Fruit fly (Drosophila melanogaster) whole organism, embryonic: ENCODE results near the gene Wdr59.

ENCODE experiments used
- BEAF-32 ChIP-seq: fragments of 200-800 bp; sonication (Bioruptor generic); optimal IDR thresholded peaks from 3 replicates; lab custom pipeline; 2017; ENCODE audit warnings: missing biosample characterization, missing genetic modification characterization, mild to moderate bottlenecking, moderate library complexity, missing genetic modification reagents
- CG10654 ChIP-seq: fragments of 200-800 bp; sonication (Bioruptor generic); optimal IDR thresholded peaks from 2 replicates; lab custom pipeline; 2016; ENCODE audit warnings: missing biosample characterization, missing genetic modification characterization
- CG12744 ChIP-seq: fragments of 200-800 bp; sonication (Bioruptor generic); optimal IDR thresholded peaks from 2 replicates; lab custom pipeline; 2016; ENCODE audit warnings: missing biosample characterization, missing genetic modification characterization
- CG13296 ChIP-seq: fragments of 200-800 bp; sonication (Bioruptor generic); optimal IDR thresholded peaks from 3 replicates; lab custom pipeline; 2018; ENCODE audit warnings: missing biosample characterization, mild to moderate bottlenecking, missing genetic modification characterization
- CG13624 ChIP-seq: fragments of 200-800 bp; sonication (Bioruptor generic); optimal IDR thresholded peaks from 2 replicates; lab custom pipeline; 2016; ENCODE audit warnings: missing biosample characterization, missing genetic modification characterization
- CG14050 ChIP-seq: fragments of 200-800 bp; sonication (Bioruptor generic); IDR thresholded peaks from 3 replicates; pipeline ENCODE4 v1.3.6; 2022; ENCODE audit warnings: missing biosample characterization, missing genetic modification characterization
- CG1603 ChIP-seq: fragments of 200-800 bp; sonication (Bioruptor generic); optimal IDR thresholded peaks from 2 replicates; lab custom pipeline; 2019; ENCODE audit warnings: missing biosample characterization, mild to moderate bottlenecking, missing genetic modification characterization, moderate library complexity
- CG3726 ChIP-seq: fragments of 200-800 bp; sonication (Bioruptor generic); IDR thresholded peaks from 3 replicates; pipeline ENCODE4, ENCODE4 v1.3.6; 2022; ENCODE audit warnings: missing biosample characterization, missing genetic modification characterization
- CG4282 ChIP-seq: fragments of 200-800 bp; sonication (Bioruptor generic); optimal IDR thresholded peaks from 2 replicates; lab custom pipeline; 2016; ENCODE audit warnings: missing biosample characterization, missing genetic modification characterization
- CG4820 ChIP-seq: fragments of 200-800 bp; sonication (Bioruptor generic); optimal IDR thresholded peaks from 3 replicates; lab custom pipeline; 2016; ENCODE audit warnings: missing biosample characterization, missing genetic modification characterization
- CG8359 ChIP-seq: fragments of 200-800 bp; sonication (Bioruptor generic); optimal IDR thresholded peaks from 2 replicates; lab custom pipeline; 2017; ENCODE audit warnings: missing biosample characterization, mild to moderate bottlenecking, missing genetic modification characterization, borderline replicate concordance
- CG8944 ChIP-seq: fragments of 200-800 bp; sonication (Bioruptor generic); optimal IDR thresholded peaks from 3 replicates; lab custom pipeline; 2016; ENCODE audit warnings: missing biosample characterization, missing genetic modification characterization
- CG9797 ChIP-seq: fragments of 200-800 bp; sonication (Bioruptor generic); optimal IDR thresholded peaks from 3 replicates; lab custom pipeline; 2018; ENCODE audit warnings: missing biosample characterization, mild to moderate bottlenecking, missing genetic modification characterization
- CG9876 ChIP-seq: fragments of 200-800 bp; sonication (Bioruptor generic); optimal IDR thresholded peaks from 2 replicates; lab custom pipeline; 2016; ENCODE audit warnings: missing biosample characterization, missing genetic modification characterization
- CTCF ChIP-seq: fragments of 200-800 bp; sonication (Bioruptor generic); optimal IDR thresholded peaks from 2 replicates; lab custom pipeline; 2017; ENCODE audit warnings: missing biosample characterization, mild to moderate bottlenecking, missing genetic modification characterization, moderate library complexity
- Dp ChIP-seq: fragments of 200-800 bp; sonication (Bioruptor generic); optimal IDR thresholded peaks from 2 replicates; lab custom pipeline; 2018; ENCODE audit warnings: missing biosample characterization, mild to moderate bottlenecking, missing genetic modification characterization, moderate library complexity
- Dref ChIP-seq: fragments of 200-800 bp; sonication (Bioruptor generic); IDR thresholded peaks from 2 replicates; pipeline ENCODE4 v1.3.6; 2022; ENCODE audit warnings: missing biosample characterization, missing genetic modification characterization
- HLHmδ ChIP-seq: fragments of 200-800 bp; sonication (Bioruptor generic); optimal IDR thresholded peaks from 2 replicates; lab custom pipeline; 2018; ENCODE audit warnings: missing biosample characterization, mild to moderate bottlenecking, missing genetic modification characterization, moderate library complexity
- Hr39 ChIP-seq: fragments of >200 bp; optimal IDR thresholded peaks from 2 replicates; lab custom pipeline; 2017
- Hr78 ChIP-seq, 2 experiments: fragments of 200-800 bp in 1 of 2; fragments of >200 bp in 1 of 2; sonication (Bioruptor generic) in 1 of 2; optimal IDR thresholded peaks; 2 replicates each; lab custom pipeline; 2017 to 2019; ENCODE audit warnings: missing biosample characterization in 2 of 2, missing genetic modification characterization in 2 of 2, mild to moderate bottlenecking in 1 of 2, moderate library complexity in 1 of 2
- Lhr ChIP-seq: fragments of 200-800 bp; sonication (Bioruptor generic); optimal IDR thresholded peaks from 3 replicates; lab custom pipeline; 2017; ENCODE audit warnings: mild to moderate bottlenecking, missing biosample characterization, missing genetic modification reagents, missing genetic modification characterization
- MBD-R2 ChIP-seq: fragments of 200-800 bp; sonication (Bioruptor generic); IDR thresholded peaks from 2 replicates; pipeline ENCODE4 v1.3.6; 2022; ENCODE audit warnings: missing biosample characterization, missing genetic modification characterization
- Mrtf ChIP-seq: fragments of 200-800 bp; sonication (Bioruptor generic); IDR thresholded peaks from 3 replicates; pipeline ENCODE4 v1.3.6; 2022; ENCODE audit warnings: missing biosample characterization, missing genetic modification characterization
- NK7.1 ChIP-seq: fragments of 200-800 bp; sonication (Bioruptor generic); optimal IDR thresholded peaks from 3 replicates; lab custom pipeline; 2016; ENCODE audit warnings: missing biosample characterization, missing genetic modification characterization
- Ptx1 ChIP-seq: fragments of 200-800 bp; sonication (Bioruptor generic); IDR thresholded peaks from 2 replicates; pipeline ENCODE4 v1.3.6; 2022; ENCODE audit warnings: missing biosample characterization, missing genetic modification characterization
- Ravus ChIP-seq: fragments of 200-800 bp; sonication (Bioruptor generic); IDR thresholded peaks from 2 replicates; pipeline ENCODE4 v1.3.6; 2022; ENCODE audit warnings: missing biosample characterization, missing genetic modification characterization
- Spps ChIP-seq: fragments of 200-800 bp; sonication (Bioruptor generic); optimal IDR thresholded peaks from 2 replicates; lab custom pipeline; 2018; ENCODE audit warnings: missing biosample characterization, mild to moderate bottlenecking, missing genetic modification characterization
- Sry-δ ChIP-seq: fragments of 200-800 bp; sonication (Bioruptor generic); optimal IDR thresholded peaks from 2 replicates; lab custom pipeline; 2016; ENCODE audit warnings: missing biosample characterization, missing genetic modification characterization
- TFAM ChIP-seq: fragments of 200-800 bp; sonication (Bioruptor generic); optimal IDR thresholded peaks from 2 replicates; lab custom pipeline; 2017; ENCODE audit warnings: missing biosample characterization, missing genetic modification characterization, inconsistent platforms
- amos ChIP-seq: fragments of 200-800 bp; sonication (Bioruptor generic); IDR thresholded peaks from 2 replicates; pipeline ENCODE4 v1.3.6; 2022; ENCODE audit warnings: missing biosample characterization, missing genetic modification characterization; ENCODE audit not compliant: partially characterized antibody
- cad ChIP-seq: fragments of >200 bp; optimal IDR thresholded peaks from 2 replicates; lab custom pipeline; 2017; ENCODE audit warnings: missing biosample characterization, missing genetic modification characterization
- cas ChIP-seq: fragments of 200-800 bp; sonication (Bioruptor generic); IDR thresholded peaks from 2 replicates; pipeline ENCODE4 v1.3.6; 2022; ENCODE audit warnings: missing biosample characterization, missing genetic modification characterization
- cato ChIP-seq: fragments of 200-800 bp; sonication (Bioruptor generic); optimal IDR thresholded peaks from 2 replicates; lab custom pipeline; 2016; ENCODE audit warnings: missing biosample characterization, missing genetic modification characterization, borderline replicate concordance
- chn ChIP-seq: fragments of 200-800 bp; sonication (Bioruptor generic); optimal IDR thresholded peaks from 2 replicates; lab custom pipeline; 2016; ENCODE audit warnings: missing biosample characterization, missing genetic modification characterization
- crc ChIP-seq: fragments of 200-800 bp; sonication (Bioruptor generic); optimal IDR thresholded peaks from 2 replicates; lab custom pipeline; 2016; ENCODE audit warnings: missing biosample characterization, missing genetic modification characterization
- dysf ChIP-seq: fragments of 200-800 bp; sonication (Bioruptor generic); IDR thresholded peaks from 3 replicates; pipeline ENCODE4 v1.3.6; 2022; ENCODE audit warnings: missing biosample characterization, missing genetic modification characterization
- emc ChIP-seq: fragments of 200-800 bp; sonication (Bioruptor generic); optimal IDR thresholded peaks from 2 replicates; lab custom pipeline; 2016; ENCODE audit warnings: missing biosample characterization, missing genetic modification characterization
- hth ChIP-seq: fragments of >200 bp; optimal IDR thresholded peaks from 2 replicates; lab custom pipeline; 2017; ENCODE audit warnings: inconsistent platforms
- lbe ChIP-seq: fragments of 200-800 bp; sonication (Bioruptor generic); optimal IDR thresholded peaks from 2 replicates; lab custom pipeline; 2016; ENCODE audit warnings: missing biosample characterization, mild to moderate bottlenecking, missing genetic modification characterization
- lov ChIP-seq, 2 experiments: fragments of 200-800 bp in 1 of 2; fragments of >200 bp in 1 of 2; sonication (Bioruptor generic) in 1 of 2; IDR thresholded peaks in 1 of 2; optimal IDR thresholded peaks in 1 of 2; 2 replicates in 1 of 2; 3 replicates in 1 of 2; pipeline versions ENCODE4 v1.3.6 to Lab custom; 2017 to 2022; ENCODE audit warnings: missing biosample characterization in 1 of 2, missing genetic modification characterization in 1 of 2
- luna ChIP-seq: fragments of 200-800 bp; sonication (Bioruptor generic); optimal IDR thresholded peaks from 2 replicates; lab custom pipeline; 2016; ENCODE audit warnings: missing biosample characterization, missing genetic modification characterization
- mirr ChIP-seq: fragments of 200-800 bp; sonication (Bioruptor generic); optimal IDR thresholded peaks from 3 replicates; lab custom pipeline; 2018; ENCODE audit warnings: missing biosample characterization, mild to moderate bottlenecking, missing genetic modification characterization
- nom ChIP-seq: fragments of 200-800 bp; sonication (Bioruptor generic); optimal IDR thresholded peaks from 2 replicates; lab custom pipeline; 2017; ENCODE audit warnings: missing biosample characterization, missing genetic modification characterization, mild to moderate bottlenecking, moderate library complexity, missing genetic modification reagents
- onecut ChIP-seq: fragments of 200-800 bp; sonication (Bioruptor generic); IDR thresholded peaks from 2 replicates; pipeline ENCODE4 v1.3.6; 2022; ENCODE audit warnings: missing biosample characterization, missing genetic modification characterization
- pan ChIP-seq, 4 experiments: fragments of >200 bp in 3 of 4; fragments of 200-800 bp in 1 of 4; sonication (Bioruptor generic) in 1 of 4; optimal IDR thresholded peaks in 3 of 4; IDR thresholded peaks in 1 of 4; 2 replicates each; pipeline versions ENCODE4 v1.3.6 to Lab custom; 2017 to 2022; ENCODE audit warnings: missing biosample characterization in 2 of 4, missing genetic modification characterization in 2 of 4, mixed read lengths in 1 of 4
- pros ChIP-seq: fragments of 200-800 bp; sonication (Bioruptor generic); optimal IDR thresholded peaks from 3 replicates; lab custom pipeline; 2019; ENCODE audit warnings: missing biosample characterization, mild to moderate bottlenecking, missing genetic modification characterization, moderate library complexity
- row ChIP-seq: fragments of 200-800 bp; sonication (Bioruptor generic); IDR thresholded peaks from 3 replicates; pipeline ENCODE4 v1.3.6; 2022; ENCODE audit warnings: missing biosample characterization, missing genetic modification characterization
- slbo ChIP-seq: fragments of 200-800 bp; sonication (Bioruptor generic); IDR thresholded peaks from 2 replicates; pipeline ENCODE4 v1.3.6; 2022; ENCODE audit warnings: missing biosample characterization, missing genetic modification characterization
- sob ChIP-seq: fragments of 200-800 bp; sonication (Bioruptor generic); IDR thresholded peaks from 2 replicates; pipeline ENCODE4 v1.3.6; 2022; ENCODE audit warnings: missing biosample characterization, missing genetic modification characterization
- sr ChIP-seq: fragments of 200-800 bp; sonication (Bioruptor generic); IDR thresholded peaks from 3 replicates; pipeline ENCODE4 v1.3.6; 2022; ENCODE audit warnings: missing biosample characterization, missing genetic modification characterization
- stwl ChIP-seq: fragments of 200-800 bp; sonication (Bioruptor generic); optimal IDR thresholded peaks from 3 replicates; lab custom pipeline; 2018; ENCODE audit warnings: missing biosample characterization, mild to moderate bottlenecking, missing genetic modification characterization, moderate library complexity

The Wdr59 gene

dm6 chr2L:11066887-11067459, 24.3 kb upstream of the Wdr59 start, which contains the start of gene Samuel (continued):
- TF ChIP-seq CG8359 (GFP tag; lab: Kevin White, UChicago) (no peak), pan (optimal IDR thresholded peaks at IDR 0.05; lab: Kevin White, UChicago) (no peak), pan (GFP tag; optimal IDR thresholded peaks at IDR 0.05 in 1 of 2, IDR thresholded peaks at IDR 0.05 in 1 of 2) (no peak), dysf (GFP tag; lab: Robert Waterston, UW) (no peak), emc (GFP tag; lab: Kevin White, UChicago) (no peak), mirr (GFP tag; lab: Kevin White, UChicago) (no peak), lbe (GFP tag; lab: Kevin White, UChicago) (peak; percentile 65), CG14050 (no peak), HLHmδ (GFP tag; lab: Kevin White, UChicago) (no peak), hth (lab: Kevin White, UChicago) (no peak), Ravus (GFP tag; lab: Robert Waterston, UW) (no peak), Hr39 (no peak), Mrtf (GFP tag; lab: Robert Waterston, UW) (no peak), cas (GFP tag; lab: Robert Waterston, UW) (no peak), onecut (GFP tag; lab: Robert Waterston, UW) (peak; percentile 50), Sry-δ (GFP tag; lab: Kevin White, UChicago) (no peak), Lhr (GFP tag; lab: Kevin White, UChicago) (no peak), stwl (no peak), CG4282 (GFP tag; lab: Kevin White, UChicago) (no peak), TFAM (no peak), CG4820 (GFP tag; lab: Kevin White, UChicago) (no peak), CG10654 (GFP tag; lab: Kevin White, UChicago) (no peak), CG9876 (no peak), Dp (GFP tag; lab: Kevin White, UChicago) (no peak), CG9797 (no peak), crc (no peak), CG1603 (no peak), cato (GFP tag; lab: Kevin White, UChicago) (no peak), Hr78 (GFP tag; optimal IDR thresholded peaks at IDR 0.05; lab: Kevin White, UChicago) (peak in 1 of 2 experiments; percentile 91), row (GFP tag; lab: Robert Waterston, UW) (no peak), chn (GFP tag; lab: Kevin White, UChicago) (no peak), sob (GFP tag; lab: Robert Waterston, UW) (no peak), luna (GFP tag; lab: Kevin White, UChicago) (no peak), Ptx1 (no peak), sr (GFP tag; lab: Robert Waterston, UW) (no peak), BEAF-32 (GFP tag; lab: Kevin White, UChicago) (no peak), MBD-R2 (GFP tag; lab: Robert Waterston, UW) (no peak; the same call in 1 of the 2 replicates), Spps (tag; lab: Kevin White, UChicago) (no peak), CG8944 (GFP tag; lab: Kevin White, UChicago) (no peak), CG13296 (GFP tag; lab: Kevin White, UChicago) (no peak), nom (GFP tag; lab: Kevin White, UChicago) (peak; percentile 77), cad (GFP tag; lab: Kevin White, UChicago) (no peak), CG13624 (GFP tag; lab: Kevin White, UChicago) (no peak), lov (optimal IDR thresholded peaks at IDR 0.05; lab: Kevin White, UChicago) (no peak), lov (GFP tag; IDR thresholded peaks at IDR 0.05; lab: Robert Waterston, UW) (no peak), CG12744 (GFP tag; lab: Kevin White, UChicago) (no peak), pros (GFP tag; lab: Kevin White, UChicago) (no peak), amos (GFP tag; lab: Robert Waterston, UW) (peak; percentile 36; the same call in 1 of the 2 replicates), slbo (no peak), Dref (GFP tag; lab: Robert Waterston, UW) (no peak), NK7.1 (GFP tag; lab: Kevin White, UChicago) (no peak), CTCF (GFP tag; lab: Kevin White, UChicago) (no peak), CG3726 (GFP tag; lab: Robert Waterston, UW) (no peak)
